Worm (Caenorhabditis elegans) whole organism, L4/young adult: ENCODE results near the gene K11E4.1.

Experiments
- W03F9.2 ChIP-seq: fragments of 150-350 bp; optimal IDR thresholded peaks from 2 replicates; lab custom pipeline; 2014; ENCODE audit warnings: missing biosample characterization, missing genetic modification characterization
- dao-5 ChIP-seq: sonication (generic microtip); optimal IDR thresholded peaks from 2 replicates; lab custom pipeline; 2016; ENCODE audit warnings: missing genotype, missing genetic modification characterization, moderate library complexity, missing compliant biosample characterization

- TF ChIP-seq dao-5 (tag; lab: Kevin White, UChicago) (no peak), W03F9.2 (tag; lab: Kevin White, UChicago) (no peak)
Measured at ce11 chrX:13690333-13690732, 23.6 kb upstream of the K11E4.1 start.
